Worm (Caenorhabditis elegans) whole organism, L3 larva: ENCODE results near the gene cnt-2.

Experiments
- aly-2 ChIP-seq: fragments of 150-350 bp; optimal IDR thresholded peaks from 2 replicates; lab custom pipeline; 2014; ENCODE audit warnings: missing biosample characterization, missing genetic modification characterization
- mdl-1 ChIP-seq: fragments of 150-350 bp; optimal IDR thresholded peaks from 2 replicates; lab custom pipeline; 2014; ENCODE audit warnings: missing biosample characterization, missing genetic modification characterization
- pha-4 ChIP-seq: fragments of 150-350 bp; optimal IDR thresholded peaks from 2 replicates; lab custom pipeline; 2014; ENCODE audit warnings: missing biosample characterization, missing genetic modification reagents, missing genetic modification characterization
- ztf-11 ChIP-seq: fragments of 150-350 bp; optimal IDR thresholded peaks from 2 replicates; lab custom pipeline; 2014; ENCODE audit warnings: missing biosample characterization, missing genetic modification characterization

DNA sequence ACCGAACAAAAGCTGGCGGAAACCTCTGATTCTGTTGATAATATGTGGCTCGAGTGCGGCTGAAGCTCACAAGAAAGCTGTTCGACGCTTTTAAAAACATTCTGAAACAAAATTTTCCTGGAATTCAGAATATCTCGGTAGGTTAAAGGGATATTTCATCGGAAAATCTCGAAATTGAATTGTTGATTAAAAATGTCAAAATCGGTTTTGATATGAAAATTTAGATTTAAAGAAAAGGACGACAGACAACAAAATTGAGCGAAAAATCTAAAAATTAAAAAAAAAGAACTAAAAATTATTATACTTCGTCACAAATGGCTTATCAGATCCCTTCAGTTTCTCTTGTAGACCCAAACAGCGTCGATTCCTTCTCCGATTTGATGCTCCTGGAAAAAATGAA, 45.6 kb downstream of the cnt-2 start, which contains the start of gene Y39A1A.20:
- TF ChIP-seq aly-2 (tag; lab: Kevin White, UChicago) (no peak), pha-4 (tag; lab: Kevin White, UChicago) (no peak), mdl-1 (tag; lab: Kevin White, UChicago) (no peak), ztf-11 (tag; lab: Kevin White, UChicago) (no peak)
